Worm (Caenorhabditis elegans) whole organism, mixed stage, embryonic: Measurements from ENCODE around the gene ZC21.8.

Source experiments
- hlh-1 ChIP-seq: fragments of 150-350 bp; optimal IDR thresholded peaks from 2 replicates; lab custom pipeline; 2014; ENCODE audit warnings: missing biosample characterization, missing genetic modification reagents, missing genetic modification characterization
- unc-39 ChIP-seq: fragments of 150-350 bp; optimal IDR thresholded peaks from 2 replicates; lab custom pipeline; 2014; ENCODE audit warnings: missing biosample characterization, missing genetic modification characterization

DNA sequence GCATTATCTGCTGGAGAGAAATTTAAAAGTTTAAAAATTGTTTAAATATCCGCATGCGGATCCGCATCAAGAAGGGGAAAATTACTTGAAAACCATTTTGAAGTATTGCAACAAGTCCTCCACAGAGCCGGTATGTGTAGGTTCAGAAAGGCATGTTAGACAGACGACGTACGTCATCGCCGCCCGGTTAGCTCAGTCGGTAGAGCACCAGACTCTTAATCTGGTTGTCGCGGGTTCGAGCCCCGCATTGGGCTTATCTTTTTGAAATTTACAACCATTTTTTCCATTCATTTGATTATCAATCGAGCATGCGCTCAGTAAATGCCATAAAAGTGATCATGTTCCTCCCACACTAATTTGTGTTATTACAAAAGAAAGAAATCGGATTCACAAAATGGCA lies 46.5 kb downstream of the ZC21.8 start:
- TF ChIP-seq hlh-1 (tag; lab: Kevin White, UChicago) (no peak), unc-39 (tag; lab: Kevin White, UChicago) (no peak)
